Fruit fly (Drosophila melanogaster) whole organism, embryonic: ENCODE measurements around the gene Nup153.

Experiments
- B-H2 ChIP-seq: fragments of 200-800 bp; sonication (Bioruptor generic); optimal IDR thresholded peaks from 2 replicates; lab custom pipeline; 2018; ENCODE audit warnings: missing biosample characterization, mild to moderate bottlenecking, missing genetic modification characterization
- Bgb ChIP-seq: fragments of 200-800 bp; sonication (Bioruptor generic); IDR thresholded peaks from 2 replicates; pipeline ENCODE4 v1.3.6; 2022; ENCODE audit warnings: missing biosample characterization, missing genetic modification characterization; ENCODE audit not compliant: partially characterized antibody
- CG10267 ChIP-seq: fragments of 200-800 bp; sonication (Bioruptor generic); optimal IDR thresholded peaks from 2 replicates; lab custom pipeline; 2018; ENCODE audit warnings: missing biosample characterization, mild to moderate bottlenecking, missing genetic modification characterization, moderate library complexity
- CG10366 ChIP-seq: fragments of 200-800 bp; sonication (Bioruptor generic); IDR thresholded peaks from 2 replicates; pipeline ENCODE4 v1.3.6; 2022; ENCODE audit warnings: missing biosample characterization, missing genetic modification characterization
- CG12391 ChIP-seq: fragments of 200-800 bp; sonication (Bioruptor generic); optimal IDR thresholded peaks from 3 replicates; lab custom pipeline; 2018; ENCODE audit warnings: missing biosample characterization, mild to moderate bottlenecking, missing genetic modification characterization, moderate library complexity
- CG14710 ChIP-seq: fragments of 200-800 bp; sonication (Bioruptor generic); optimal IDR thresholded peaks from 3 replicates; lab custom pipeline; 2019; ENCODE audit warnings: missing biosample characterization, mild to moderate bottlenecking, missing genetic modification characterization, moderate library complexity
- CG14860 ChIP-seq: fragments of 200-800 bp; sonication (Bioruptor generic); IDR thresholded peaks from 3 replicates; pipeline ENCODE4 v1.3.6; 2022; ENCODE audit warnings: missing biosample characterization, missing genetic modification characterization; ENCODE audit not compliant: partially characterized antibody
- CG17612 ChIP-seq: fragments of 200-800 bp; sonication (Bioruptor generic); IDR thresholded peaks from 2 replicates; pipeline ENCODE4 v1.3.6; 2022; ENCODE audit warnings: missing biosample characterization, missing genetic modification characterization
- CG1832 ChIP-seq: fragments of 200-800 bp; sonication (Bioruptor generic); optimal IDR thresholded peaks from 2 replicates; lab custom pipeline; 2017; ENCODE audit warnings: missing biosample characterization, mild to moderate bottlenecking, missing genetic modification characterization, inconsistent platforms
- CG18476 ChIP-seq: fragments of 200-800 bp; sonication (Bioruptor generic); optimal IDR thresholded peaks from 2 replicates; lab custom pipeline; 2016; ENCODE audit warnings: missing biosample characterization, mild to moderate bottlenecking, missing genetic modification characterization
- CG2120 ChIP-seq: fragments of 200-800 bp; sonication (Bioruptor generic); optimal IDR thresholded peaks from 3 replicates; lab custom pipeline; 2016; ENCODE audit warnings: missing biosample characterization, missing genetic modification characterization
- CG3163 ChIP-seq: fragments of 200-800 bp; sonication (Bioruptor generic); optimal IDR thresholded peaks from 3 replicates; lab custom pipeline; 2016; ENCODE audit warnings: missing biosample characterization, missing genetic modification characterization
- CG4820 ChIP-seq: fragments of 200-800 bp; sonication (Bioruptor generic); optimal IDR thresholded peaks from 3 replicates; lab custom pipeline; 2016; ENCODE audit warnings: missing biosample characterization, missing genetic modification characterization
- CG5180 ChIP-seq: fragments of 200-800 bp; sonication (Bioruptor generic); optimal IDR thresholded peaks from 3 replicates; lab custom pipeline; 2017; ENCODE audit warnings: missing biosample characterization, missing genetic modification characterization, mild to moderate bottlenecking, moderate library complexity, missing genetic modification reagents
- CG5953 ChIP-seq: fragments of 200-800 bp; sonication (Bioruptor generic); IDR thresholded peaks from 2 replicates; pipeline ENCODE4 v1.3.6; 2022; ENCODE audit warnings: missing biosample characterization, missing genetic modification characterization
- CG6689 ChIP-seq: fragments of 200-800 bp; sonication (Bioruptor generic); IDR thresholded peaks from 2 replicates; pipeline ENCODE4 v1.3.6; 2022; ENCODE audit warnings: missing biosample characterization, missing genetic modification characterization
- CG6765 ChIP-seq: fragments of 200-800 bp; sonication (Bioruptor generic); optimal IDR thresholded peaks from 3 replicates; lab custom pipeline; 2017; ENCODE audit warnings: missing biosample characterization, mild to moderate bottlenecking, missing genetic modification characterization
- CG6813 ChIP-seq: fragments of 200-800 bp; sonication (Bioruptor generic); optimal IDR thresholded peaks from 2 replicates; lab custom pipeline; 2017; ENCODE audit warnings: missing biosample characterization, missing genetic modification characterization, mild to moderate bottlenecking, moderate library complexity, missing genetic modification reagents
- CG6854 ChIP-seq: fragments of 200-800 bp; sonication (Bioruptor generic); optimal IDR thresholded peaks from 3 replicates; lab custom pipeline; 2017; ENCODE audit warnings: missing biosample characterization, mild to moderate bottlenecking, missing genetic modification characterization
- CG8388 ChIP-seq: fragments of 200-800 bp; sonication (Bioruptor generic); optimal IDR thresholded peaks from 2 replicates; lab custom pipeline; 2019; ENCODE audit warnings: missing biosample characterization, mild to moderate bottlenecking, missing genetic modification characterization, moderate library complexity
- CG8478 ChIP-seq: fragments of >200 bp; optimal IDR thresholded peaks from 2 replicates; lab custom pipeline; 2018
- CG8924 ChIP-seq: fragments of 200-800 bp; optimal IDR thresholded peaks from 3 replicates; lab custom pipeline; 2019; ENCODE audit warnings: missing biosample characterization, mild to moderate bottlenecking, missing genetic modification characterization, moderate library complexity
- CTCF ChIP-seq: fragments of 200-800 bp; sonication (Bioruptor generic); optimal IDR thresholded peaks from 2 replicates; lab custom pipeline; 2017; ENCODE audit warnings: missing biosample characterization, mild to moderate bottlenecking, missing genetic modification characterization, moderate library complexity
- D19B ChIP-seq: fragments of 200-800 bp; sonication (Bioruptor generic); optimal IDR thresholded peaks from 2 replicates; lab custom pipeline; 2017; ENCODE audit warnings: missing biosample characterization, mild to moderate bottlenecking, missing genetic modification characterization
- Eip74EF ChIP-seq, 2 experiments: fragments of 200-800 bp in 1 of 2; fragments of >200 bp in 1 of 2; sonication (Bioruptor generic) in 1 of 2; optimal IDR thresholded peaks; 2 replicates each; lab custom pipeline; 2017 to 2019; ENCODE audit warnings: missing biosample characterization in 2 of 2, missing genetic modification characterization in 2 of 2, mild to moderate bottlenecking in 1 of 2, moderate library complexity in 1 of 2
- H2.0 ChIP-seq: fragments of 200-800 bp; sonication (Bioruptor generic); IDR thresholded peaks from 2 replicates; pipeline ENCODE4 v1.3.6; 2022; ENCODE audit warnings: missing biosample characterization, missing genetic modification characterization
- Hr3 ChIP-seq: fragments of 200-800 bp; sonication (Bioruptor generic); optimal IDR thresholded peaks from 3 replicates; lab custom pipeline; 2016; ENCODE audit warnings: missing biosample characterization, missing genetic modification characterization
- Med ChIP-seq: fragments of 200-800 bp; sonication (Bioruptor generic); peaks from one replicate; lab custom pipeline; 2016; ENCODE audit warnings: missing biosample characterization, missing genetic modification characterization, mild to moderate bottlenecking, inconsistent platforms, moderate library complexity
- Side ChIP-seq: fragments of 200-800 bp; sonication (Bioruptor generic); optimal IDR thresholded peaks from 2 replicates; lab custom pipeline; 2016; ENCODE audit warnings: missing biosample characterization, missing genetic modification characterization
- Sin3A ChIP-seq: fragments of >200 bp; optimal IDR thresholded peaks from 2 replicates; lab custom pipeline; 2018
- Spps ChIP-seq: fragments of 200-800 bp; sonication (Bioruptor generic); optimal IDR thresholded peaks from 2 replicates; lab custom pipeline; 2018; ENCODE audit warnings: missing biosample characterization, mild to moderate bottlenecking, missing genetic modification characterization
- Tbp ChIP-seq: fragments of >200 bp; optimal IDR thresholded peaks from 2 replicates; lab custom pipeline; 2018; ENCODE audit warnings: missing biosample characterization, missing genetic modification characterization
- bcd ChIP-seq: fragments of 200-800 bp; sonication (Bioruptor generic); optimal IDR thresholded peaks from 2 replicates; lab custom pipeline; 2017; ENCODE audit warnings: missing biosample characterization, mild to moderate bottlenecking, missing genetic modification characterization
- bowl ChIP-seq: fragments of 200-800 bp; sonication (Bioruptor generic); IDR thresholded peaks from 2 replicates; pipeline ENCODE4 v1.3.6; 2022; ENCODE audit warnings: missing biosample characterization, missing genetic modification characterization
- chinmo ChIP-seq: fragments of 200-800 bp; sonication (Bioruptor generic); IDR thresholded peaks from 4 replicates; pipeline ENCODE4 v1.3.6; 2022; ENCODE audit warnings: missing biosample characterization, missing genetic modification characterization; ENCODE audit not compliant: partially characterized antibody
- dm ChIP-seq: fragments of 200-800 bp; sonication (Bioruptor generic); optimal IDR thresholded peaks from 3 replicates; lab custom pipeline; 2016; ENCODE audit warnings: missing biosample characterization, missing genetic modification characterization
- eyg ChIP-seq: fragments of 200-800 bp; sonication (Bioruptor generic); optimal IDR thresholded peaks from 3 replicates; lab custom pipeline; 2016; ENCODE audit warnings: missing biosample characterization, missing genetic modification characterization
- lmd ChIP-seq: fragments of 200-800 bp; sonication (Bioruptor generic); IDR thresholded peaks from 2 replicates; pipeline ENCODE4 v1.3.6; 2022; ENCODE audit warnings: missing biosample characterization, missing genetic modification characterization
- nmo ChIP-seq: fragments of 200-800 bp; sonication (Bioruptor generic); optimal IDR thresholded peaks from 2 replicates; lab custom pipeline; 2018; ENCODE audit warnings: missing biosample characterization, mild to moderate bottlenecking, missing genetic modification characterization, moderate library complexity
- org-1 ChIP-seq: fragments of 200-800 bp; sonication (Bioruptor generic); optimal IDR thresholded peaks from 2 replicates; lab custom pipeline; 2017; ENCODE audit warnings: missing biosample characterization, missing genetic modification characterization
- pan ChIP-seq, 4 experiments: fragments of >200 bp in 3 of 4; fragments of 200-800 bp in 1 of 4; sonication (Bioruptor generic) in 1 of 4; optimal IDR thresholded peaks in 3 of 4; IDR thresholded peaks in 1 of 4; 2 replicates each; pipeline versions ENCODE4 v1.3.6 to Lab custom; 2017 to 2022; ENCODE audit warnings: missing biosample characterization in 2 of 4, missing genetic modification characterization in 2 of 4, mixed read lengths in 1 of 4
- phol ChIP-seq: fragments of 200-800 bp; sonication (Bioruptor generic); optimal IDR thresholded peaks from 3 replicates; lab custom pipeline; 2018; ENCODE audit warnings: missing biosample characterization, mild to moderate bottlenecking, missing genetic modification characterization, moderate library complexity
- pzg ChIP-seq: fragments of 200-800 bp; sonication (Bioruptor generic); optimal IDR thresholded peaks from 3 replicates; lab custom pipeline; 2018; ENCODE audit warnings: missing biosample characterization, mild to moderate bottlenecking, missing genetic modification characterization, moderate library complexity
- scrt ChIP-seq: fragments of 200-800 bp; sonication (Bioruptor generic); optimal IDR thresholded peaks from 2 replicates; lab custom pipeline; 2018; ENCODE audit warnings: missing biosample characterization, mild to moderate bottlenecking, missing genetic modification characterization, moderate library complexity
- sisA ChIP-seq: fragments of 200-800 bp; sonication (Bioruptor generic); IDR thresholded peaks from 2 replicates; pipeline ENCODE4 v1.3.6; 2022; ENCODE audit warnings: missing biosample characterization, missing genetic modification characterization
- slbo ChIP-seq: fragments of 200-800 bp; sonication (Bioruptor generic); IDR thresholded peaks from 2 replicates; pipeline ENCODE4 v1.3.6; 2022; ENCODE audit warnings: missing biosample characterization, missing genetic modification characterization
- tgo ChIP-seq: fragments of 200-800 bp; sonication (Bioruptor generic); IDR thresholded peaks from 3 replicates; pipeline ENCODE4 v1.3.6; 2022; ENCODE audit warnings: missing biosample characterization, missing genetic modification characterization
- tx ChIP-seq: fragments of 200-800 bp; sonication (Bioruptor generic); optimal IDR thresholded peaks from 2 replicates; lab custom pipeline; 2016; ENCODE audit warnings: missing biosample characterization, missing genetic modification characterization
- vvl ChIP-seq: fragments of 200-800 bp; sonication (Bioruptor generic); IDR thresholded peaks from 2 replicates; pipeline ENCODE4 v1.3.6; 2022; ENCODE audit warnings: missing biosample characterization, missing genetic modification characterization
- zen ChIP-seq: fragments of 200-800 bp; sonication (Bioruptor generic); optimal IDR thresholded peaks from 3 replicates; lab custom pipeline; 2018; ENCODE audit warnings: missing biosample characterization, mild to moderate bottlenecking, missing genetic modification characterization, moderate library complexity
- zf30C ChIP-seq: fragments of 200-800 bp; sonication (Bioruptor generic); optimal IDR thresholded peaks from 3 replicates; lab custom pipeline; 2018; ENCODE audit warnings: missing biosample characterization, mild to moderate bottlenecking, missing genetic modification characterization

The Nup153 gene

dm6 chrX:16579978-16580377, 19.1 kb upstream of the Nup153 start (continued):
- TF ChIP-seq Bgb (GFP tag; lab: Robert Waterston, UW): no peak
- no peak for TF ChIP-seq tx (GFP tag; lab: Kevin White, UChicago)
- TF ChIP-seq eyg (GFP tag; lab: Kevin White, UChicago): no peak
- TF ChIP-seq CG14860: no peak
- peak; percentile 34; the same call in 1 of the 2 replicates for TF ChIP-seq CG6689
- TF ChIP-seq CG10366 (GFP tag; lab: Robert Waterston, UW): no peak
- peak; percentile 22 for TF ChIP-seq CG18476 (GFP tag; lab: Kevin White, UChicago)
- no peak for TF ChIP-seq CG6813 (GFP tag; lab: Kevin White, UChicago)
- TF ChIP-seq pan (optimal IDR thresholded peaks at IDR 0.05; lab: Kevin White, UChicago): no peak
- TF ChIP-seq pan (GFP tag; optimal IDR thresholded peaks at IDR 0.05 in 1 of 2, IDR thresholded peaks at IDR 0.05 in 1 of 2): peak in 1 of 2 experiments; percentile 42
- TF ChIP-seq CG17612 (GFP tag; lab: Robert Waterston, UW): no peak
- peak; percentile 35 for TF ChIP-seq bcd (GFP tag; lab: Kevin White, UChicago)
- no peak for TF ChIP-seq Side (GFP tag; lab: Kevin White, UChicago)
- TF ChIP-seq phol (tag; lab: Kevin White, UChicago): peak; percentile 59
- TF ChIP-seq Spps (tag; lab: Kevin White, UChicago): no peak
- TF ChIP-seq CG5953: no peak
- no peak for TF ChIP-seq dm (GFP tag; lab: Kevin White, UChicago)
- peak; percentile 47 for TF ChIP-seq Med (GFP tag; lab: Kevin White, UChicago)
- peak; percentile 12 for TF ChIP-seq CG5180 (GFP tag; lab: Kevin White, UChicago)
- peak in 1 of 2 experiments; percentile 34 for TF ChIP-seq Eip74EF (GFP tag; optimal IDR thresholded peaks at IDR 0.05; lab: Kevin White, UChicago)
- peak; percentile 0 for TF ChIP-seq CG14710
- TF ChIP-seq D19B (GFP tag; lab: Kevin White, UChicago): no peak
- no peak for TF ChIP-seq CG8478 (lab: Kevin White, UChicago)
- no peak for TF ChIP-seq Tbp (GFP tag; lab: Kevin White, UChicago)
- TF ChIP-seq CG1832 (GFP tag; lab: Kevin White, UChicago): no peak
- TF ChIP-seq CG4820: no peak
- no peak for TF ChIP-seq CTCF (GFP tag; lab: Kevin White, UChicago)
- 0 out of 3 replicates have a peak, but pooled peaks have one; percentile 30 for TF ChIP-seq tgo (GFP tag; lab: Robert Waterston, UW)
- TF ChIP-seq B-H2: no peak
- TF ChIP-seq vvl (GFP tag; lab: Robert Waterston, UW): 0 out of 2 replicates have a peak, but pooled peaks have one; percentile 18
- peak; percentile 36; the same call in 1 of the 2 replicates for TF ChIP-seq sisA (GFP tag; lab: Robert Waterston, UW)
- no peak for TF ChIP-seq CG6765 (GFP tag; lab: Kevin White, UChicago)
- no peak for TF ChIP-seq CG8388 (GFP tag; lab: Kevin White, UChicago)
- TF ChIP-seq CG2120 (GFP tag; lab: Kevin White, UChicago): peak; percentile 48
- TF ChIP-seq lmd: peak; percentile 34
- peak; percentile 31 for TF ChIP-seq CG10267 (tag; lab: Kevin White, UChicago)
- TF ChIP-seq bowl (GFP tag; lab: Robert Waterston, UW): no peak
- TF ChIP-seq chinmo (GFP tag; lab: Robert Waterston, UW): no peak
- peak; percentile 8 for TF ChIP-seq scrt (GFP tag; lab: Kevin White, UChicago)
- peak; percentile 53 for TF ChIP-seq nmo (GFP tag; lab: Kevin White, UChicago)
- peak; percentile 36 for TF ChIP-seq Hr3 (GFP tag; lab: Kevin White, UChicago)
- peak; percentile 42 for TF ChIP-seq CG8924 (tag; lab: Kevin White, UChicago)
- no peak for TF ChIP-seq CG3163
- TF ChIP-seq pzg (GFP tag; lab: Kevin White, UChicago): no peak
- peak; percentile 18 for TF ChIP-seq CG6854 (GFP tag; lab: Kevin White, UChicago)
- TF ChIP-seq CG12391 (tag; lab: Kevin White, UChicago): peak; percentile 61
- peak; percentile 19 for TF ChIP-seq org-1 (GFP tag; lab: Kevin White, UChicago)
- TF ChIP-seq slbo (GFP tag; lab: Robert Waterston, UW): peak; percentile 35
- TF ChIP-seq zf30C (GFP tag; lab: Kevin White, UChicago): no peak
- no peak for TF ChIP-seq H2.0 (GFP tag; lab: Robert Waterston, UW)
- no peak for TF ChIP-seq Sin3A
- TF ChIP-seq zen (tag; lab: Kevin White, UChicago): no peak
